Worm (Caenorhabditis elegans): ENCODE data around the gene C18D11.3.
A peak's percentile ranks its signal among the peaks of the same experiment; 100 is the strongest.

Gene C18D11.3

DNA sequence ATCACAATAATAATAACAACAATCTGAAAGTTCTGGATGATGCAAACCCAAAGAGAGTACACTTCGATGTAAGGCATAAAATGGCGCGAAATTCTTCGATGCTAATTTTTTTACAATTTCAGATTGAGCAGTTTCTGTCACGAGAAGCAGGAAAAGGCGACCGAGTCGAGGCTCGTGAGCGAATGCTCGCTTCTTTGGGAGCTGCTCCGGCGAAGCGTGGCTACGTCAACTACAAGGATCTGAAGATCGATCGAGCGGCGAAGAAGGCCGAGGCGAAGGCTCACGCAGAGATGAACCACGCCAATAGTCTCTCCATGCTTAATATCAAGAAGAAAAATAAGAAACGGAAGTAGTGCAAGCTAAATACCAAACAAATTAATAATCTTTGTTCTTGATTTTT lies 840 bp downstream of the C18D11.3 start:
- no peak for TF ChIP-seq nhr-19 (GFP tag; conservative IDR thresholded peaks at IDR 0.05)
- no peak for TF ChIP-seq ceh-63 (GFP tag; optimal IDR thresholded peaks at IDR 0.05)

DNA sequence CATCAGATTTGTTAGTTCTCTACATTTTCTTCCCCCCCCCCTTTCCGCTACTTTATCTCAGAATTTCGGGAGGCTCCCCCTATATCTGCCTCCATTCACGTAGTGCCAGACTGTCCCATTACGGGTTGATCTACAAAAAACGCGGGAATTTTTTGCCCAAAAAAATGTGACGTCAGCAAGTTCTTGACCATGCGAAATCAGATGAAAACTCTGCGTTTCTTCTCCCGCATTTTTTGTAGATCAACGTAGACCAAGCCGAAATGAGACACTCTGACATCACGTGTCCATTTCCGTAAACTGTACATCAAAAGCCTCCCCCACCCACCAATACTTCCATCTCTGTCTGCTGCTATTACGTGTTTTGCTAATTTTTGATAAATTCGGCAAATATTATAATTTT lies 1.3 kb downstream of the C18D11.3 start:
- no peak for TF ChIP-seq nhr-90 (tag; optimal IDR thresholded peaks at IDR 0.05; ENCODE audit: poor library complexity)
- no peak for TF ChIP-seq isw-1 (GFP tag; IDR thresholded peaks at IDR 0.05)
- TF ChIP-seq swsn-7 (tag; optimal IDR thresholded peaks at IDR 0.05) = no peak
- no peak for TF ChIP-seq nhr-28 (tag; optimal IDR thresholded peaks at IDR 0.05)
- TF ChIP-seq ceh-8 (GFP tag; optimal IDR thresholded peaks at IDR 0.05) = no peak
- TF ChIP-seq fkh-8 (tag; optimal IDR thresholded peaks at IDR 0.05) = no peak
- TF ChIP-seq ceh-63 (GFP tag; optimal IDR thresholded peaks at IDR 0.05) = no peak

DNA sequence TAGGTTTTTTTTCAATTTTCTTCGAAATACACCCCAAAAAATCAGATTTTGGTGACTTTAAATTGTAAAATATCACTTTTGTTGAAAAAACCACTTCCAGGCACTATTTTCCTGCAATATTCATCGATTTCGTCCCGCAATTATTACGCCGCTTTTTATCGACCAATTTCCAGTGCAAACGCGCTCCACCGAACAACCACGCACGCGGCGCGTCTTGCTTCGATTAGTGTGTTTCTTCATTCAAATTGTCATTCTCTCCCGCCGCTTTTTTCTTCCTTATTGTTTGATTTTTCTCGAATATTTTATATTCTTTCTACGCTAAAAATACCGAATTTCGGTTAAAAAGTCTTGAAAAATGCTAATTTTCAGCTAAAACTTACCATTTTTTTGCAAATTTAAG lies 2.4 kb downstream of the C18D11.3 start:
- TF ChIP-seq nhr-85 (tag) (no peak), nhr-84 (tag; optimal IDR thresholded peaks at IDR 0.05) (no peak), lin-13 (GFP tag; optimal IDR thresholded peaks at IDR 0.05) (peak; percentile 40), hlh-4 (tag; optimal IDR thresholded peaks at IDR 0.05) (no peak), isw-1 (GFP tag; IDR thresholded peaks at IDR 0.05) (peak; percentile 41; the same call in 1 of the 2 replicates), nhr-47 (tag; optimal IDR thresholded peaks at IDR 0.05) (peak; percentile 56), unc-98 (GFP tag; IDR thresholded peaks at IDR 0.05) (no peak; the same call in 1 of the 2 replicates), fos-1 (tag; optimal IDR thresholded peaks at IDR 0.05) (peak; percentile 34), ama-1 (optimal IDR thresholded peaks at IDR 0.05) (no peak), mep-1 (tag; optimal IDR thresholded peaks at IDR 0.05) (peak; percentile 49), tbx-2 (tag; optimal IDR thresholded peaks at IDR 0.05) (peak; percentile 64), pag-3 (tag; optimal IDR thresholded peaks at IDR 0.05; ENCODE audit: borderline replicate concordance, insufficient read depth) (no peak), lin-35 (GFP tag; optimal IDR thresholded peaks at IDR 0.05) (peak; percentile 72 to 78), sptf-1 (tag; optimal IDR thresholded peaks at IDR 0.05) (no peak), efl-1 (optimal IDR thresholded peaks at IDR 0.05) (peak; percentile 52 to 71), efl-1 (GFP tag; optimal IDR thresholded peaks at IDR 0.05 in 1 of 2) (peak; percentile 74 to 96), lir-3 (tag; optimal IDR thresholded peaks at IDR 0.05; ENCODE audit: poor library complexity) (no peak), mef-2 (tag; optimal IDR thresholded peaks at IDR 0.05) (no peak), Y116A8C.19 (tag; optimal IDR thresholded peaks at IDR 0.05; ENCODE audit: borderline replicate concordance) (no peak), elt-2 (tag; optimal IDR thresholded peaks at IDR 0.05) (no peak), F16B12.6 (tag; optimal IDR thresholded peaks at IDR 0.05) (peak; percentile 69), ztf-11 (tag; optimal IDR thresholded peaks at IDR 0.05) (no peak), unc-86 (tag; optimal IDR thresholded peaks at IDR 0.05) (peak; percentile 6), sup-37 (GFP tag; optimal IDR thresholded peaks at IDR 0.05) (no peak), ceh-63 (GFP tag; optimal IDR thresholded peaks at IDR 0.05) (no peak), pqm-1 (tag; optimal IDR thresholded peaks at IDR 0.05) (no peak), dpl-1 (GFP tag; optimal IDR thresholded peaks at IDR 0.05) (peak; percentile 33 to 76 (median 58)), snpc-4 (tag; optimal IDR thresholded peaks at IDR 0.05) (peak; percentile 42), zip-4 (GFP tag; optimal IDR thresholded peaks at IDR 0.05) (no peak), rnt-1 (tag; optimal IDR thresholded peaks at IDR 0.05) (peak; percentile 52), skn-1 (tag; optimal IDR thresholded peaks at IDR 0.05) (peak; percentile 86), nhr-19 (GFP tag; conservative IDR thresholded peaks at IDR 0.05) (no peak), nhr-20 (tag; optimal IDR thresholded peaks at IDR 0.05) (peak; percentile 30), lin-15B (tag; optimal IDR thresholded peaks at IDR 0.05) (peak; percentile 76), snu-23 (GFP tag; optimal IDR thresholded peaks at IDR 0.05) (peak; percentile 58), mdl-1 (tag; optimal IDR thresholded peaks at IDR 0.05) (peak in 1 of 2 experiments; percentile 88), ceh-8 (GFP tag; optimal IDR thresholded peaks at IDR 0.05) (no peak), C16A3.4 (tag; optimal IDR thresholded peaks at IDR 0.05) (peak; percentile 82), dsc-1 (tag; optimal IDR thresholded peaks at IDR 0.05) (peak; percentile 55), nhr-71 (tag; optimal IDR thresholded peaks at IDR 0.05) (peak; percentile 58), elt-3 (tag; optimal IDR thresholded peaks at IDR 0.05) (peak in 1 of 6 experiments; percentile 24), nhr-28 (tag; optimal IDR thresholded peaks at IDR 0.05) (no peak), lsy-2 (tag; optimal IDR thresholded peaks at IDR 0.05) (peak; percentile 61 to 90), blmp-1 (tag; optimal IDR thresholded peaks at IDR 0.05) (peak; percentile 65), ceh-90 (tag; optimal IDR thresholded peaks at IDR 0.05) (no peak), vab-15 (tag; optimal IDR thresholded peaks at IDR 0.05) (peak; percentile 72)
